Fruit fly (Drosophila melanogaster): ENCODE measurements around the gene Tomosyn.

- TF ChIP-seq N (GFP tag; optimal IDR thresholded peaks at IDR 0.05): peak; percentile 4
- peak; percentile 96 for TF ChIP-seq psq (GFP tag; optimal IDR thresholded peaks at IDR 0.05)
Observed at dm6 chrX:12660030-12660630, 28.7 kb downstream of the Tomosyn start.
